Fruit fly (Drosophila melanogaster) whole organism, embryonic: ENCODE measurements around the gene CG31897.

Experiments
- Asciz ChIP-seq: fragments of 200-800 bp; sonication (Bioruptor generic); optimal IDR thresholded peaks from 2 replicates; lab custom pipeline; 2017; ENCODE audit warnings: missing biosample characterization, mild to moderate bottlenecking, missing genetic modification characterization, missing genetic modification reagents
- Atf-2 ChIP-seq: fragments of 200-800 bp; sonication (Bioruptor generic); optimal IDR thresholded peaks from 2 replicates; lab custom pipeline; 2016; ENCODE audit warnings: missing biosample characterization, missing genetic modification characterization
- CG11696 ChIP-seq: fragments of 200-800 bp; sonication (Bioruptor generic); IDR thresholded peaks from 2 replicates; pipeline ENCODE4 v1.3.6; 2022; ENCODE audit warnings: missing biosample characterization, missing genetic modification characterization
- CG12391 ChIP-seq: fragments of 200-800 bp; sonication (Bioruptor generic); optimal IDR thresholded peaks from 3 replicates; lab custom pipeline; 2018; ENCODE audit warnings: missing biosample characterization, mild to moderate bottlenecking, missing genetic modification characterization, moderate library complexity
- CG12769 ChIP-seq: fragments of 200-800 bp; sonication (Bioruptor generic); optimal IDR thresholded peaks from 2 replicates; lab custom pipeline; 2019; ENCODE audit warnings: missing biosample characterization, mild to moderate bottlenecking, missing genetic modification characterization, moderate library complexity
- CG13624 ChIP-seq: fragments of 200-800 bp; sonication (Bioruptor generic); optimal IDR thresholded peaks from 2 replicates; lab custom pipeline; 2016; ENCODE audit warnings: missing biosample characterization, missing genetic modification characterization
- CG14441 ChIP-seq: fragments of 200-800 bp; sonication (Bioruptor generic); IDR thresholded peaks from 2 replicates; pipeline ENCODE4 v1.3.6; 2022; ENCODE audit warnings: missing biosample characterization, missing genetic modification characterization
- CG14710 ChIP-seq: fragments of 200-800 bp; sonication (Bioruptor generic); optimal IDR thresholded peaks from 3 replicates; lab custom pipeline; 2019; ENCODE audit warnings: missing biosample characterization, mild to moderate bottlenecking, missing genetic modification characterization, moderate library complexity
- CG1529 ChIP-seq: fragments of 200-800 bp; sonication (Bioruptor generic); optimal IDR thresholded peaks from 3 replicates; lab custom pipeline; 2018; ENCODE audit warnings: missing biosample characterization, missing genetic modification characterization
- CG17912 ChIP-seq: fragments of 200-800 bp; sonication (Bioruptor generic); optimal IDR thresholded peaks from 2 replicates; lab custom pipeline; 2018; ENCODE audit warnings: missing biosample characterization, mild to moderate bottlenecking, missing genetic modification characterization
- CG18262 ChIP-seq: fragments of 200-800 bp; optimal IDR thresholded peaks from 3 replicates; lab custom pipeline; 2019; ENCODE audit warnings: missing biosample characterization, mild to moderate bottlenecking, missing genetic modification characterization, moderate library complexity
- CG18619 ChIP-seq: fragments of 200-800 bp; sonication (Bioruptor generic); optimal IDR thresholded peaks from 3 replicates; lab custom pipeline; 2017; ENCODE audit warnings: missing biosample characterization, mild to moderate bottlenecking, missing genetic modification characterization
- CG31388 ChIP-seq: fragments of 200-800 bp; sonication (Bioruptor generic); optimal IDR thresholded peaks from 2 replicates; lab custom pipeline; 2016; ENCODE audit warnings: missing biosample characterization, missing genetic modification characterization
- CG31441 ChIP-seq: fragments of 200-800 bp; sonication (Bioruptor generic); IDR thresholded peaks from 2 replicates; pipeline ENCODE4 v1.3.6; 2022; ENCODE audit warnings: missing biosample characterization, missing genetic modification characterization
- CG32772 ChIP-seq: fragments of 200-800 bp; sonication (Bioruptor generic); IDR thresholded peaks from 2 replicates; pipeline ENCODE4 v1.3.6; 2022; ENCODE audit warnings: missing biosample characterization, missing genetic modification characterization
- CG6683 ChIP-seq: fragments of 200-800 bp; sonication (Bioruptor generic); optimal IDR thresholded peaks from 2 replicates; lab custom pipeline; 2017; ENCODE audit warnings: missing biosample characterization, mild to moderate bottlenecking, missing genetic modification characterization, missing genetic modification reagents
- CG8089 ChIP-seq: fragments of 200-800 bp; sonication (Bioruptor generic); optimal IDR thresholded peaks from 3 replicates; lab custom pipeline; 2016; ENCODE audit warnings: missing biosample characterization, missing genetic modification characterization
- CG8944 ChIP-seq: fragments of 200-800 bp; sonication (Bioruptor generic); optimal IDR thresholded peaks from 3 replicates; lab custom pipeline; 2016; ENCODE audit warnings: missing biosample characterization, missing genetic modification characterization
- CrebB ChIP-seq: fragments of 200-800 bp; sonication (Bioruptor generic); optimal IDR thresholded peaks from 3 replicates; lab custom pipeline; 2018; ENCODE audit warnings: missing biosample characterization, mild to moderate bottlenecking, missing genetic modification characterization
- D19B ChIP-seq: fragments of 200-800 bp; sonication (Bioruptor generic); optimal IDR thresholded peaks from 2 replicates; lab custom pipeline; 2017; ENCODE audit warnings: missing biosample characterization, mild to moderate bottlenecking, missing genetic modification characterization
- Deaf1 ChIP-seq: fragments of 200-800 bp; optimal IDR thresholded peaks from 3 replicates; lab custom pipeline; 2019; ENCODE audit warnings: missing biosample characterization, mild to moderate bottlenecking, missing genetic modification characterization, moderate library complexity
- Hr78 ChIP-seq, 2 experiments: fragments of 200-800 bp in 1 of 2; fragments of >200 bp in 1 of 2; sonication (Bioruptor generic) in 1 of 2; optimal IDR thresholded peaks; 2 replicates each; lab custom pipeline; 2017 to 2019; ENCODE audit warnings: missing biosample characterization in 2 of 2, missing genetic modification characterization in 2 of 2, mild to moderate bottlenecking in 1 of 2, moderate library complexity in 1 of 2
- Lhr ChIP-seq: fragments of 200-800 bp; sonication (Bioruptor generic); optimal IDR thresholded peaks from 3 replicates; lab custom pipeline; 2017; ENCODE audit warnings: mild to moderate bottlenecking, missing biosample characterization, missing genetic modification reagents, missing genetic modification characterization
- Mad ChIP-seq: fragments of 200-800 bp; sonication (Bioruptor generic); optimal IDR thresholded peaks from 2 replicates; lab custom pipeline; 2016; ENCODE audit warnings: missing biosample characterization, missing genetic modification characterization
- Med ChIP-seq: fragments of 200-800 bp; sonication (Bioruptor generic); peaks from one replicate; lab custom pipeline; 2016; ENCODE audit warnings: missing biosample characterization, missing genetic modification characterization, mild to moderate bottlenecking, inconsistent platforms, moderate library complexity
- Meics ChIP-seq: fragments of 200-800 bp; sonication (Bioruptor generic); optimal IDR thresholded peaks from 2 replicates; lab custom pipeline; 2017; ENCODE audit warnings: missing biosample characterization, mild to moderate bottlenecking, missing genetic modification characterization
- Optix ChIP-seq: fragments of 200-800 bp; sonication (Bioruptor generic); IDR thresholded peaks from 3 replicates; pipeline ENCODE4 v1.3.6; 2022; ENCODE audit warnings: missing biosample characterization, missing genetic modification characterization
- Ssrp ChIP-seq: fragments of 200-800 bp; sonication (Bioruptor generic); optimal IDR thresholded peaks from 2 replicates; lab custom pipeline; 2018; ENCODE audit warnings: missing biosample characterization, mild to moderate bottlenecking, missing genetic modification characterization, moderate library complexity
- ab ChIP-seq: fragments of 200-800 bp; sonication (Bioruptor generic); optimal IDR thresholded peaks from 2 replicates; lab custom pipeline; 2016; ENCODE audit warnings: missing biosample characterization, missing genetic modification characterization
- ash1 ChIP-seq: fragments of 200-800 bp; sonication (Bioruptor generic); optimal IDR thresholded peaks from 2 replicates; lab custom pipeline; 2018; ENCODE audit warnings: missing biosample characterization, mild to moderate bottlenecking, missing genetic modification characterization
- ci ChIP-seq: fragments of 200-800 bp; sonication (Bioruptor generic); IDR thresholded peaks from 3 replicates; pipeline ENCODE4 v1.3.6; 2022; ENCODE audit warnings: missing biosample characterization, missing genetic modification characterization
- dati ChIP-seq: fragments of 200-800 bp; sonication (Bioruptor generic); IDR thresholded peaks from 2 replicates; pipeline ENCODE4 v1.3.6; 2022; ENCODE audit warnings: missing biosample characterization, missing genetic modification characterization
- gro ChIP-seq: fragments of 200-800 bp; sonication (Bioruptor generic); optimal IDR thresholded peaks from 2 replicates; lab custom pipeline; 2016; ENCODE audit warnings: missing biosample characterization, missing genetic modification characterization
- her ChIP-seq: fragments of 200-800 bp; sonication (Bioruptor generic); optimal IDR thresholded peaks from 2 replicates; lab custom pipeline; 2016; ENCODE audit warnings: missing biosample characterization, missing genetic modification characterization
- lov ChIP-seq, 2 experiments: fragments of 200-800 bp in 1 of 2; fragments of >200 bp in 1 of 2; sonication (Bioruptor generic) in 1 of 2; IDR thresholded peaks in 1 of 2; optimal IDR thresholded peaks in 1 of 2; 2 replicates in 1 of 2; 3 replicates in 1 of 2; pipeline versions ENCODE4 v1.3.6 to Lab custom; 2017 to 2022; ENCODE audit warnings: missing biosample characterization in 1 of 2, missing genetic modification characterization in 1 of 2
- rib ChIP-seq: fragments of 200-800 bp; sonication (Bioruptor generic); IDR thresholded peaks from 2 replicates; pipeline ENCODE4 v1.3.6; 2022; ENCODE audit warnings: missing biosample characterization, missing genetic modification characterization
- row ChIP-seq: fragments of 200-800 bp; sonication (Bioruptor generic); IDR thresholded peaks from 3 replicates; pipeline ENCODE4 v1.3.6; 2022; ENCODE audit warnings: missing biosample characterization, missing genetic modification characterization
- schlank ChIP-seq: fragments of 200-800 bp; sonication (Bioruptor generic); optimal IDR thresholded peaks from 2 replicates; lab custom pipeline; 2018; ENCODE audit warnings: missing biosample characterization, mild to moderate bottlenecking, missing genetic modification characterization
- shn ChIP-seq: fragments of 200-800 bp; sonication (Bioruptor generic); optimal IDR thresholded peaks from 3 replicates; lab custom pipeline; 2016; ENCODE audit warnings: missing biosample characterization, missing genetic modification characterization
- sr ChIP-seq: fragments of 200-800 bp; sonication (Bioruptor generic); IDR thresholded peaks from 3 replicates; pipeline ENCODE4 v1.3.6; 2022; ENCODE audit warnings: missing biosample characterization, missing genetic modification characterization
- stwl ChIP-seq: fragments of 200-800 bp; sonication (Bioruptor generic); optimal IDR thresholded peaks from 3 replicates; lab custom pipeline; 2018; ENCODE audit warnings: missing biosample characterization, mild to moderate bottlenecking, missing genetic modification characterization, moderate library complexity
- tin ChIP-seq: fragments of 200-800 bp; sonication (Bioruptor generic); optimal IDR thresholded peaks from 3 replicates; lab custom pipeline; 2016; ENCODE audit warnings: missing biosample characterization, missing genetic modification characterization
- unc-4 ChIP-seq: fragments of 200-800 bp; sonication (Bioruptor generic); IDR thresholded peaks from 2 replicates; pipeline ENCODE4 v1.3.6; 2022; ENCODE audit warnings: missing biosample characterization, missing genetic modification characterization; ENCODE audit not compliant: partially characterized antibody
- unpg ChIP-seq: fragments of 200-800 bp; sonication (Bioruptor generic); optimal IDR thresholded peaks from 3 replicates; lab custom pipeline; 2018; ENCODE audit warnings: missing biosample characterization, mild to moderate bottlenecking, missing genetic modification characterization, moderate library complexity
- vfl ChIP-seq: fragments of 200-800 bp; sonication (Bioruptor generic); optimal IDR thresholded peaks from 2 replicates; lab custom pipeline; 2016; ENCODE audit warnings: missing biosample characterization, missing genetic modification characterization
- wek ChIP-seq: fragments of 200-800 bp; sonication (Bioruptor generic); optimal IDR thresholded peaks from 3 replicates; lab custom pipeline; 2018; ENCODE audit warnings: missing biosample characterization, mild to moderate bottlenecking, missing genetic modification characterization, moderate library complexity

CG31897 gene

dm6 chr2L:8461782-8462453, 19.7 kb downstream of the CG31897 start (continued):
- TF ChIP-seq CG13624 (GFP tag; lab: Kevin White, UChicago) (peak; percentile 41), CG18619 (GFP tag; lab: Kevin White, UChicago) (peak; percentile 42), ab (GFP tag; lab: Kevin White, UChicago) (no peak), ci (GFP tag; lab: Robert Waterston, UW) (no peak), lov (optimal IDR thresholded peaks at IDR 0.05; lab: Kevin White, UChicago) (no peak), lov (GFP tag; IDR thresholded peaks at IDR 0.05; lab: Robert Waterston, UW) (no peak), Optix (GFP tag; lab: Robert Waterston, UW) (no peak), unc-4 (GFP tag; lab: Robert Waterston, UW) (no peak), Lhr (GFP tag; lab: Kevin White, UChicago) (no peak), D19B (GFP tag; lab: Kevin White, UChicago) (peak; percentile 11), stwl (no peak), Ssrp (tag; lab: Kevin White, UChicago) (no peak), Deaf1 (tag; lab: Kevin White, UChicago) (no peak), wek (GFP tag; lab: Kevin White, UChicago) (no peak), CG12769 (tag; lab: Kevin White, UChicago) (no peak), CG8089 (GFP tag; lab: Kevin White, UChicago) (no peak), Hr78 (GFP tag; optimal IDR thresholded peaks at IDR 0.05; lab: Kevin White, UChicago) (peak in 1 of 2 experiments; percentile 82), schlank (tag; lab: Kevin White, UChicago) (no peak), rib (GFP tag; lab: Robert Waterston, UW) (no peak), Asciz (GFP tag; lab: Kevin White, UChicago) (no peak), CG1529 (no peak), gro (no peak), Mad (GFP tag; lab: Kevin White, UChicago) (no peak), CG12391 (tag; lab: Kevin White, UChicago) (peak; percentile 47), CG14710 (tag; lab: Kevin White, UChicago) (peak; percentile 2), CG18262 (tag; lab: Kevin White, UChicago) (peak; percentile 41), ash1 (GFP tag; lab: Kevin White, UChicago) (no peak), her (no peak), unpg (GFP tag; lab: Kevin White, UChicago) (peak; percentile 39), Med (peak; percentile 81), CrebB (tag; lab: Kevin White, UChicago) (no peak), Meics (GFP tag; lab: Kevin White, UChicago) (peak; percentile 64), CG31388 (GFP tag; lab: Kevin White, UChicago) (no peak), tin (GFP tag; lab: Kevin White, UChicago) (no peak), CG32772 (GFP tag; lab: Robert Waterston, UW) (no peak), row (GFP tag; lab: Robert Waterston, UW) (peak; percentile 62), sr (no peak), shn (GFP tag; lab: Kevin White, UChicago) (no peak), Atf-2 (no peak), CG31441 (GFP tag; lab: Robert Waterston, UW) (peak; percentile 43), vfl (no peak), dati (GFP tag; lab: Robert Waterston, UW) (no peak), CG14441 (no peak), CG17912 (no peak), CG8944 (GFP tag; lab: Kevin White, UChicago) (no peak), CG6683 (GFP tag; lab: Kevin White, UChicago) (no peak), CG11696 (no peak)
